Fruit fly (Drosophila melanogaster) whole organism, embryonic: Measurements from ENCODE around the gene Irp-1B.

Experiments used
- Abd-B ChIP-seq: fragments of 200-800 bp; sonication (Bioruptor generic); optimal IDR thresholded peaks from 2 replicates; lab custom pipeline; 2018; ENCODE audit warnings: missing biosample characterization, mild to moderate bottlenecking, missing genetic modification characterization, moderate library complexity
- Aef1 ChIP-seq: fragments of 200-800 bp; sonication (Bioruptor generic); IDR thresholded peaks from 3 replicates; pipeline ENCODE4 v1.3.6; 2022; ENCODE audit warnings: missing biosample characterization, missing genetic modification characterization
- CG11085 ChIP-seq: fragments of 200-800 bp; sonication (Bioruptor generic); IDR thresholded peaks from 2 replicates; pipeline ENCODE4 v1.3.6; 2022; ENCODE audit warnings: missing biosample characterization, missing genetic modification characterization
- CG11093 ChIP-seq: fragments of 200-800 bp; sonication (Bioruptor generic); IDR thresholded peaks from 3 replicates; pipeline ENCODE4 v1.3.6; 2022; ENCODE audit warnings: missing biosample characterization, missing genetic modification characterization
- CG12236 ChIP-seq: fragments of 200-800 bp; sonication (Bioruptor generic); optimal IDR thresholded peaks from 2 replicates; lab custom pipeline; 2016; ENCODE audit warnings: missing biosample characterization, missing genetic modification characterization
- CG14860 ChIP-seq: fragments of 200-800 bp; sonication (Bioruptor generic); IDR thresholded peaks from 3 replicates; pipeline ENCODE4 v1.3.6; 2022; ENCODE audit warnings: missing biosample characterization, missing genetic modification characterization; ENCODE audit not compliant: partially characterized antibody
- CG17186 ChIP-seq: fragments of 200-800 bp; sonication (Bioruptor generic); optimal IDR thresholded peaks from 3 replicates; lab custom pipeline; 2017; ENCODE audit warnings: missing biosample characterization, missing genetic modification reagents, missing genetic modification characterization
- CG17385 ChIP-seq: fragments of 200-800 bp; sonication (Bioruptor generic); optimal IDR thresholded peaks from 3 replicates; lab custom pipeline; 2018; ENCODE audit warnings: missing biosample characterization, mild to moderate bottlenecking, missing genetic modification characterization
- CG34422 ChIP-seq: fragments of 200-800 bp; sonication (Bioruptor generic); IDR thresholded peaks from 3 replicates; pipeline ENCODE4 v1.3.6; 2022; ENCODE audit warnings: missing biosample characterization, missing genetic modification characterization
- CG3726 ChIP-seq: fragments of 200-800 bp; sonication (Bioruptor generic); IDR thresholded peaks from 3 replicates; pipeline ENCODE4, ENCODE4 v1.3.6; 2022; ENCODE audit warnings: missing biosample characterization, missing genetic modification characterization
- CG42726 ChIP-seq: fragments of 200-800 bp; sonication (Bioruptor generic); IDR thresholded peaks from 2 replicates; pipeline ENCODE4 v1.3.6; 2022; ENCODE audit warnings: missing biosample characterization, missing genetic modification characterization; ENCODE audit not compliant: partially characterized antibody
- CG43689 ChIP-seq: fragments of 200-800 bp; sonication (Bioruptor generic); IDR thresholded peaks from 2 replicates; pipeline ENCODE4 v1.3.6; 2022; ENCODE audit warnings: missing biosample characterization, missing genetic modification characterization
- CG5245 ChIP-seq: fragments of 200-800 bp; sonication (Bioruptor generic); optimal IDR thresholded peaks from 3 replicates; lab custom pipeline; 2016; ENCODE audit warnings: missing biosample characterization, missing genetic modification characterization
- CG6272 ChIP-seq: fragments of 200-800 bp; sonication (Bioruptor generic); IDR thresholded peaks from 2 replicates; pipeline ENCODE4 v1.3.6; 2022; ENCODE audit warnings: missing biosample characterization, missing genetic modification characterization
- CG6813 ChIP-seq: fragments of 200-800 bp; sonication (Bioruptor generic); optimal IDR thresholded peaks from 2 replicates; lab custom pipeline; 2017; ENCODE audit warnings: missing biosample characterization, missing genetic modification characterization, mild to moderate bottlenecking, moderate library complexity, missing genetic modification reagents
- CG8290 ChIP-seq, 3 experiments: fragments of 200-800 bp; sonication (Bioruptor generic); optimal IDR thresholded peaks; 2 replicates each; lab custom pipeline; 2016 to 2019; ENCODE audit warnings: missing biosample characterization in 3 of 3, missing genetic modification characterization in 3 of 3, mild to moderate bottlenecking in 2 of 3, moderate library complexity in 1 of 3
- CG9797 ChIP-seq: fragments of 200-800 bp; sonication (Bioruptor generic); optimal IDR thresholded peaks from 3 replicates; lab custom pipeline; 2018; ENCODE audit warnings: missing biosample characterization, mild to moderate bottlenecking, missing genetic modification characterization
- D19A ChIP-seq: fragments of 200-800 bp; optimal IDR thresholded peaks from 3 replicates; lab custom pipeline; 2019; ENCODE audit warnings: missing biosample characterization, mild to moderate bottlenecking, missing genetic modification characterization, moderate library complexity
- Dek ChIP-seq: fragments of 200-800 bp; sonication (Bioruptor generic); optimal IDR thresholded peaks from 3 replicates; lab custom pipeline; 2019; ENCODE audit warnings: missing biosample characterization, mild to moderate bottlenecking, missing genetic modification characterization, moderate library complexity
- Dip3 ChIP-seq: fragments of 200-800 bp; sonication (Bioruptor generic); optimal IDR thresholded peaks from 3 replicates; lab custom pipeline; 2016; ENCODE audit warnings: missing biosample characterization, missing genetic modification characterization
- Drgx ChIP-seq: fragments of 200-800 bp; sonication (Bioruptor generic); IDR thresholded peaks from 2 replicates; pipeline ENCODE4 v1.3.6; 2022; ENCODE audit warnings: missing biosample characterization, missing genetic modification characterization
- Fer2 ChIP-seq: fragments of 200-800 bp; sonication (Bioruptor generic); optimal IDR thresholded peaks from 2 replicates; lab custom pipeline; 2018; ENCODE audit warnings: missing biosample characterization, mild to moderate bottlenecking, missing genetic modification characterization, moderate library complexity
- Gug ChIP-seq: fragments of 200-800 bp; sonication (Bioruptor generic); IDR thresholded peaks from 4 replicates; pipeline ENCODE4 v1.3.6; 2022; ENCODE audit warnings: missing biosample characterization, missing genetic modification characterization
- H2.0 ChIP-seq: fragments of 200-800 bp; sonication (Bioruptor generic); IDR thresholded peaks from 2 replicates; pipeline ENCODE4 v1.3.6; 2022; ENCODE audit warnings: missing biosample characterization, missing genetic modification characterization
- MESR4 ChIP-seq: fragments of 200-800 bp; sonication (Bioruptor generic); optimal IDR thresholded peaks from 2 replicates; lab custom pipeline; 2018; ENCODE audit warnings: missing biosample characterization, mild to moderate bottlenecking, missing genetic modification characterization, moderate library complexity
- Myb ChIP-seq: fragments of 200-800 bp; sonication (Bioruptor generic); optimal IDR thresholded peaks from 2 replicates; lab custom pipeline; 2016; ENCODE audit warnings: missing biosample characterization, missing genetic modification characterization
- NfI ChIP-seq: fragments of 200-800 bp; sonication (Bioruptor generic); optimal IDR thresholded peaks from 3 replicates; lab custom pipeline; 2018; ENCODE audit warnings: missing biosample characterization, mild to moderate bottlenecking, missing genetic modification characterization, moderate library complexity
- Rfx ChIP-seq: fragments of 200-800 bp; sonication (Bioruptor generic); IDR thresholded peaks from 2 replicates; pipeline ENCODE4 v1.3.6; 2022; ENCODE audit warnings: missing biosample characterization, missing genetic modification characterization
- Rx ChIP-seq: fragments of 200-800 bp; sonication (Bioruptor generic); IDR thresholded peaks from 2 replicates; pipeline ENCODE4 v1.3.6; 2022; ENCODE audit warnings: missing biosample characterization, missing genetic modification characterization
- Sry-β ChIP-seq: fragments of 200-800 bp; sonication (Bioruptor generic); optimal IDR thresholded peaks from 2 replicates; lab custom pipeline; 2018; ENCODE audit warnings: missing biosample characterization, mild to moderate bottlenecking, missing genetic modification characterization, moderate library complexity
- Taf1 ChIP-seq: fragments of 200-800 bp; sonication (Bioruptor generic); IDR thresholded peaks from 2 replicates; pipeline ENCODE4 v1.3.6; 2022; ENCODE audit warnings: missing biosample characterization, missing genetic modification characterization
- Trl ChIP-seq, 3 experiments: fragments of >200 bp in 2 of 3; fragments of 200-800 bp in 1 of 3; sonication (Bioruptor generic) in 1 of 3; optimal IDR thresholded peaks; 2 replicates in 1 of 3; 3 replicates in 2 of 3; lab custom pipeline; 2016 to 2017; ENCODE audit warnings: missing biosample characterization in 1 of 3, missing genetic modification characterization in 1 of 3
- Usf ChIP-seq: fragments of 200-800 bp; sonication (Bioruptor generic); optimal IDR thresholded peaks from 2 replicates; lab custom pipeline; 2017; ENCODE audit warnings: missing genotype, missing biosample characterization, missing genetic modification characterization
- Xrp1 ChIP-seq: fragments of 200-800 bp; sonication (Bioruptor generic); IDR thresholded peaks from 2 replicates; pipeline ENCODE4 v1.3.6; 2022; ENCODE audit warnings: missing biosample characterization, missing genetic modification characterization
- caup ChIP-seq: fragments of 200-800 bp; sonication (Bioruptor generic); optimal IDR thresholded peaks from 3 replicates; lab custom pipeline; 2017; ENCODE audit warnings: missing biosample characterization, mild to moderate bottlenecking, missing genetic modification characterization, moderate library complexity; ENCODE audit not compliant: severe bottlenecking
- fu2 ChIP-seq: fragments of 200-800 bp; sonication (Bioruptor generic); optimal IDR thresholded peaks from 2 replicates; lab custom pipeline; 2016; ENCODE audit warnings: missing biosample characterization, missing genetic modification characterization
- gro ChIP-seq: fragments of 200-800 bp; sonication (Bioruptor generic); optimal IDR thresholded peaks from 2 replicates; lab custom pipeline; 2016; ENCODE audit warnings: missing biosample characterization, missing genetic modification characterization
- ham ChIP-seq: fragments of 200-800 bp; sonication (Bioruptor generic); IDR thresholded peaks from 2 replicates; pipeline ENCODE4 v1.3.6; 2022; ENCODE audit warnings: missing biosample characterization, missing genetic modification characterization
- jumu ChIP-seq: fragments of 200-800 bp; sonication (Bioruptor generic); optimal IDR thresholded peaks from 3 replicates; lab custom pipeline; 2016; ENCODE audit warnings: missing biosample characterization, missing genetic modification characterization
- nau ChIP-seq: fragments of 200-800 bp; sonication (Bioruptor generic); optimal IDR thresholded peaks from 3 replicates; lab custom pipeline; 2017; ENCODE audit warnings: missing biosample characterization, mild to moderate bottlenecking, missing genetic modification characterization, missing genetic modification reagents
- nerfin-1 ChIP-seq: fragments of 200-800 bp; sonication (Bioruptor generic); optimal IDR thresholded peaks from 3 replicates; lab custom pipeline; 2019; ENCODE audit warnings: missing biosample characterization, mild to moderate bottlenecking, missing genetic modification characterization, moderate library complexity
- seq ChIP-seq: fragments of 200-800 bp; sonication (Bioruptor generic); IDR thresholded peaks from 2 replicates; pipeline ENCODE4 v1.3.6; 2022; ENCODE audit warnings: missing biosample characterization, missing genetic modification characterization
- sna ChIP-seq: fragments of 200-800 bp; sonication (Bioruptor generic); IDR thresholded peaks from 2 replicates; pipeline ENCODE4 v1.3.6; 2022; ENCODE audit warnings: missing biosample characterization, missing genetic modification characterization; ENCODE audit not compliant: partially characterized antibody
- sob ChIP-seq: fragments of 200-800 bp; sonication (Bioruptor generic); IDR thresholded peaks from 2 replicates; pipeline ENCODE4 v1.3.6; 2022; ENCODE audit warnings: missing biosample characterization, missing genetic modification characterization
- ssp ChIP-seq: fragments of 200-800 bp; sonication (Bioruptor generic); IDR thresholded peaks from 2 replicates; pipeline ENCODE4 v1.3.6; 2022; ENCODE audit warnings: missing biosample characterization, missing genetic modification characterization
- stc ChIP-seq: fragments of 200-800 bp; sonication (Bioruptor generic); IDR thresholded peaks from 2 replicates; pipeline ENCODE4 v1.3.6; 2022; ENCODE audit warnings: missing biosample characterization, missing genetic modification characterization
- tio ChIP-seq: fragments of 200-800 bp; sonication (Bioruptor generic); optimal IDR thresholded peaks from 2 replicates; lab custom pipeline; 2017; ENCODE audit warnings: missing biosample characterization, missing genetic modification characterization, inconsistent platforms
- zen2 ChIP-seq: fragments of 200-800 bp; sonication (Bioruptor generic); IDR thresholded peaks from 3 replicates; pipeline ENCODE4 v1.3.6; 2022; ENCODE audit warnings: missing biosample characterization, missing genetic modification characterization; ENCODE audit not compliant: partially characterized antibody

The Irp-1B gene

DNA sequence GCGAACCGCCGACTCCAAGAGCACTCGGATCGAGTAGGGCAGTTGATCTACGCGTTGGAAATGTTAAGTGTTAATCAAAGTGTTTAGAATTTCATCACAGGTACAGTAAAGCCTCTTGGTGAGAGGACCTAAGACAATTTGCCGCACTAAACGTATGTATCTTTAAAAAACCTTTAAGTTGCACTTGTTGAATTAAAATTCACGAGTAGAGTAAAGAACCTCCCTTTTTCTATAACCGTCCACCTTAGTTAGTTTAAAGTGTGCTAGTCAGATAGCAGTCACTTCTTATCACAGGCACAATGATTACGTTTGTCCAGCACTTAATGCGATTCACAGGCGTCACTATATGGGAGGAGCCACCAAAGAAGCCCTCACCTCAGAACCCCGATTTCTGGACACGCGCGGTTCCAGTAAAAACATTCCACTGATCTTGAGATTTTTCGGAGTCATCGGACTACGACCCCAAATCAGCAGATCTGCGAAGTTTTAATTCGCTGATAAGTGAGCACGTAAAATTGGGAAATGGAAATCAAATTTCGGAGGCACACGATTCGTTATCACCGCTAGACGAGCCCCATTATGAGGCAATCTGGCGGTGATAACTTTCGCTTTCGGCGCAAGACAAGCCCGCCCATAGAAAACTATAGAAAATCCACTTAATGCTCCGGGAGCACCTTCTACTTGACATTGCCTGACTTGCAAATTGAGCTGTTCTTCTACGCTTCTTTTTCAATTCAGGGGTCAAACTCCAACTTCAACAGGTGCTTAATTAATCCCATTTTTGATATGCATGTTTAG, 718 bp downstream of the Irp-1B start (continued):
- TF ChIP-seq CG9797 (GFP tag; lab: Kevin White, UChicago) (no peak), NfI (GFP tag; lab: Kevin White, UChicago) (peak; percentile 11), CG11093 (GFP tag; lab: Robert Waterston, UW) (0 out of 3 replicates have a peak, but pooled peaks have one; percentile 21), CG43689 (no peak), tio (GFP tag; lab: Kevin White, UChicago) (no peak), stc (peak; percentile 37; the same call in 1 of the 2 replicates), CG14860 (GFP tag; lab: Robert Waterston, UW) (no peak), Abd-B (GFP tag; lab: Kevin White, UChicago) (peak; percentile 8), CG6272 (GFP tag; lab: Robert Waterston, UW) (no peak), CG17186 (GFP tag; lab: Kevin White, UChicago) (no peak), CG17385 (no peak), zen2 (GFP tag; lab: Robert Waterston, UW) (no peak), Dip3 (GFP tag; lab: Kevin White, UChicago) (peak; percentile 8), CG5245 (GFP tag; lab: Kevin White, UChicago) (peak; percentile 13), CG34422 (no peak), CG11085 (GFP tag; lab: Robert Waterston, UW) (peak; percentile 64; the same call in 1 of the 2 replicates), MESR4 (GFP tag; lab: Kevin White, UChicago) (no peak), fu2 (no peak), Sry-β (GFP tag; lab: Kevin White, UChicago) (no peak), CG8290 (GFP tag; optimal IDR thresholded peaks at IDR 0.05; lab: Kevin White, UChicago) (no peak), CG8290 (tag; optimal IDR thresholded peaks at IDR 0.05; lab: Kevin White, UChicago) (no peak), seq (GFP tag; lab: Robert Waterston, UW) (0 out of 2 replicates have a peak, but pooled peaks have one; percentile 38), ssp (GFP tag; lab: Robert Waterston, UW) (peak; percentile 17; the same call in 1 of the 2 replicates), Aef1 (GFP tag; lab: Robert Waterston, UW) (peak; percentile 48), Taf1 (GFP tag; lab: Robert Waterston, UW) (peak; percentile 84), Fer2 (tag; lab: Kevin White, UChicago) (peak; percentile 36), nau (GFP tag; lab: Kevin White, UChicago) (no peak), CG42726 (GFP tag; lab: Robert Waterston, UW) (no peak), Rfx (peak; percentile 97; the same call in 1 of the 2 replicates), gro (peak; percentile 73), Xrp1 (GFP tag; lab: Robert Waterston, UW) (peak; percentile 50), jumu (GFP tag; lab: Kevin White, UChicago) (peak; percentile 16), sob (GFP tag; lab: Robert Waterston, UW) (peak; percentile 84), sna (GFP tag; lab: Robert Waterston, UW) (no peak), H2.0 (GFP tag; lab: Robert Waterston, UW) (0 out of 2 replicates have a peak, but pooled peaks have one; percentile 6), Gug (GFP tag; lab: Robert Waterston, UW) (peak; percentile 53; the same call in 2 of the 4 replicates), Trl (optimal IDR thresholded peaks at IDR 0.05; lab: Kevin White, UChicago) (no peak), Trl (GFP tag; optimal IDR thresholded peaks at IDR 0.05; lab: Kevin White, UChicago) (peak; percentile 7), ham (GFP tag; lab: Robert Waterston, UW) (no peak), CG12236 (no peak), CG6813 (GFP tag; lab: Kevin White, UChicago) (peak; percentile 64), Myb (GFP tag; lab: Kevin White, UChicago) (peak; percentile 27), D19A (tag; lab: Kevin White, UChicago) (no peak), CG3726 (no peak), nerfin-1 (tag; lab: Kevin White, UChicago) (no peak), caup (GFP tag; lab: Kevin White, UChicago) (peak; percentile 64), Dek (tag; lab: Kevin White, UChicago) (peak; percentile 65), Usf (GFP tag; lab: Kevin White, UChicago) (no peak), Rx (GFP tag; lab: Robert Waterston, UW) (no peak), Drgx (GFP tag; lab: Robert Waterston, UW) (peak; percentile 68)
